Worm (Caenorhabditis elegans): ENCODE data around the gene sru-35.

sru-35 gene

DNA sequence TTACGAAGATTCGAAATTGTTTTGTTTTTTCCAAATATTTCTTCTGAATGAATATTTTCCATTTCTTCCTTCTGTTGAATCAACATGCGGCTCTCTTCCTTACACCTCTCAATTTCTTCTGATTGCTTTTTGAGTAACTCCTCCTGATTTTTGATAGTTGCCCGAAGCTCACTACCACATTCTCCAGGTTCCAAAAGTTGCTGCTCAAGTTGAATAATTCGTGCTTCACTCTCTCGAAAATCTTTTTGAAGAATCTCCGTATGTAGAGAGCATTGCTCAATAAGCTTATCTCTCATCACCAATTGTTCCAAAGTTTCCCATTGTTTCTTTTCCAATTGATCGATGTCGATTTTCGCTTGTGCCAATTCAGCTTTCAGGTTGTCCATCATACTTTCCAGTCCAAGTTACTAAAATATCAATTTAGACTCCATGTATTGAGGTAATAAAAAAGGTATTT is 17.2 kb downstream of the sru-35 start, which contains the start of gene F20C5.6:
Gene F20C5.6 (minus strand): TSS at position 407 of the 457 bp plus-strand sequence.
- no peak for TF ChIP-seq flh-1 (GFP tag; optimal IDR thresholded peaks at IDR 0.05)
- no peak for TF ChIP-seq unc-39 (tag; optimal IDR thresholded peaks at IDR 0.05)
- no peak for TF ChIP-seq ceh-43 (GFP tag; optimal IDR thresholded peaks at IDR 0.05)
- no peak for TF ChIP-seq hlh-1 (tag; optimal IDR thresholded peaks at IDR 0.05)
- no peak for TF ChIP-seq ham-2 (GFP tag; optimal IDR thresholded peaks at IDR 0.05)
- TF ChIP-seq nhr-12 (tag; optimal IDR thresholded peaks at IDR 0.05) = no peak
- no peak for TF ChIP-seq zip-8 (tag; optimal IDR thresholded peaks at IDR 0.05)
- TF ChIP-seq lsy-2 (tag; optimal IDR thresholded peaks at IDR 0.05) = no peak
- TF ChIP-seq elt-3 (tag; optimal IDR thresholded peaks at IDR 0.05) = no peak
- no peak for TF ChIP-seq bed-3 (GFP tag; optimal IDR thresholded peaks at IDR 0.05)
- TF ChIP-seq ztf-11 (tag; optimal IDR thresholded peaks at IDR 0.05) = no peak
- TF ChIP-seq unc-62 (GFP tag; optimal IDR thresholded peaks at IDR 0.05) = no peak
- no peak for TF ChIP-seq nhr-76 (tag; optimal IDR thresholded peaks at IDR 0.05)
- no peak for TF ChIP-seq snpc-4 (tag; optimal IDR thresholded peaks at IDR 0.05)
- no peak for TF ChIP-seq lin-32 (GFP tag; optimal IDR thresholded peaks at IDR 0.05)
- no peak for TF ChIP-seq nhr-237 (tag; optimal IDR thresholded peaks at IDR 0.05)
- TF ChIP-seq mls-2 (tag; optimal IDR thresholded peaks at IDR 0.05) = no peak
- no peak for TF ChIP-seq M03D4.4 (tag; optimal IDR thresholded peaks at IDR 0.05)

DNA sequence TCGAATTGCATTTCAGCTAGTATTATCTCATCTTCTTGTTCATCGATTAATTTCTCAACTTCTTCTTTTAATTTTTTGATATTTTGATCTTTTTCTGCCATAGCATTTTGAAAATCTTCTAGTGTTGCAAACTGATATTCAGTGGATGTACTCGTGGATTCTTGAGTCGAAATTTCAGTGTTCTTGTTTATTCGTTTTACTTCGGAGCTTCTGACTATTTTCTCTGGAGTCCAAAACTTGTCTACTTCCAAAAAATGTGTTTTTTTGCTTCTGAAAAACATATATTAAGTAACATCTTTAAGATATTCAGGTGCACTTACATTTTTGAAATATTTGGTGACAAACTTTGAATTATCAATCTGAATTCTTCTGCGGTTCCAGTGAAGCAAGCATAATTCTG is 20.5 kb downstream of the sru-35 start, which contains the start of gene F20C5.5:
Gene F20C5.5 (minus strand): TSS at position 101 of the 400 bp plus-strand sequence.
- no peak for TF ChIP-seq mab-5 (tag; optimal IDR thresholded peaks at IDR 0.05)
- TF ChIP-seq cnd-1 (tag; optimal IDR thresholded peaks at IDR 0.05) = no peak
- no peak for TF ChIP-seq lsy-2 (tag; optimal IDR thresholded peaks at IDR 0.05)
- no peak for TF ChIP-seq drap-1 (GFP tag; optimal IDR thresholded peaks at IDR 0.05)
- TF ChIP-seq elt-3 (tag; optimal IDR thresholded peaks at IDR 0.05) = no peak
- no peak for TF ChIP-seq flh-1 (GFP tag; optimal IDR thresholded peaks at IDR 0.05)
- no peak for TF ChIP-seq unc-62 (GFP tag; optimal IDR thresholded peaks at IDR 0.05)
- no peak for TF ChIP-seq sem-2 (GFP tag; optimal IDR thresholded peaks at IDR 0.05)
- TF ChIP-seq tbx-8 (GFP tag; optimal IDR thresholded peaks at IDR 0.05) = no peak
- TF ChIP-seq snpc-4 (tag; optimal IDR thresholded peaks at IDR 0.05) = no peak
- no peak for TF ChIP-seq bed-3 (GFP tag; optimal IDR thresholded peaks at IDR 0.05)
- TF ChIP-seq zip-8 (tag; optimal IDR thresholded peaks at IDR 0.05) = no peak
- TF ChIP-seq unc-120 (tag; optimal IDR thresholded peaks at IDR 0.05; ENCODE audit: poor library complexity, severe bottlenecking) = no peak
- TF ChIP-seq elt-1 (tag; optimal IDR thresholded peaks at IDR 0.05; ENCODE audit: borderline replicate concordance, insufficient read depth) = no peak
- no peak for TF ChIP-seq lin-13 (tag; optimal IDR thresholded peaks at IDR 0.05)
- no peak for TF ChIP-seq blmp-1 (tag; optimal IDR thresholded peaks at IDR 0.05)

DNA sequence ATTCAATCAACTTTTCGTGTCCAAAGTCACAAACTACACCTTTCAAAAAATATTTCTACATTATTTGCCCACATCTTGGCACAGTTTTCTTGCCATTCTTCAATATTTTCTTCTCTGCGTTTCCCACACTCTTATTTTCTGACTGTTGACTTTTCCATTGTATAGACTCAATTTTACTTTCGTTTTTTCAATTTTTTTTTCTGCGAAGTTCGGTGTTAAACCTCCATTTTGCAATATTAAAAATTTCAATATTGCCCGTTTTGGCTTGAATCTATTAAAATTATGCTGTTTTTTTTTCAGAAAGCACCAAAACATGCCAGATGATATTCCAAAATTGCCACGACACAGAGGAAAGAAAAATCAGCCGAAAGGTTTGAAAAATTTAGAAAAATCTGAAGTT is 25.5 kb downstream of the sru-35 start, which contains the start of gene cdc-50.B:
Gene cdc-50.B (plus strand): TSS at position 301 of the 400 bp plus-strand sequence.
- TF ChIP-seq hlh-1 (tag; optimal IDR thresholded peaks at IDR 0.05) (no peak), ceh-83 (GFP tag; optimal IDR thresholded peaks at IDR 0.05) (no peak), ces-1 (GFP tag; optimal IDR thresholded peaks at IDR 0.05) (no peak), ceh-43 (GFP tag; optimal IDR thresholded peaks at IDR 0.05) (no peak), snpc-4 (tag; optimal IDR thresholded peaks at IDR 0.05) (no peak)

DNA sequence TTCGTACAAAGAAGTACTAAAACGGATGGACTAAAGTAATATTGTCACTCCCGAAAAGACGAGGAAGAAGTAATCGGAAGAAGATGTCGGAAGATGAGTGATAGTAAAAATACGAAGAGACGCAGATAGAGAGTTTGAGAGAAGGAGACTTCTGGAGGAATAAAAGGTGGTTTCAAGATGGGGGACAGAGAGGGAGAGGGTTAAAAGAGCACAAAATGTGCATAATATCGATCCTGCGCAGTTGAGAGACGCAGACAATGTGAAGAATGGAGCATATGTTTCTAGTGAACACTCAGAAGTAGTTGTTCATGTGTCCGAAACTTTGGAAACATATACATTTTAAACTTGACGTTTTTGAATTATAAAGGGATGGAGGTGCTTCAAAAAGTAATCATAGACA is 27.6 kb downstream of the sru-35 start:
- TF ChIP-seq bed-3 (GFP tag; optimal IDR thresholded peaks at IDR 0.05) (no peak), ces-1 (GFP tag; optimal IDR thresholded peaks at IDR 0.05) (peak; percentile 94), M03D4.4 (tag; optimal IDR thresholded peaks at IDR 0.05) (no peak), sptf-1 (tag; optimal IDR thresholded peaks at IDR 0.05) (no peak), ham-2 (GFP tag; optimal IDR thresholded peaks at IDR 0.05) (no peak), elt-3 (tag; optimal IDR thresholded peaks at IDR 0.05) (no peak), ztf-11 (tag; optimal IDR thresholded peaks at IDR 0.05) (no peak), lsy-2 (tag; optimal IDR thresholded peaks at IDR 0.05) (peak; percentile 32), ceh-39 (tag; optimal IDR thresholded peaks at IDR 0.05) (peak; percentile 72), nhr-28 (tag; optimal IDR thresholded peaks at IDR 0.05) (no peak), nhr-76 (tag; optimal IDR thresholded peaks at IDR 0.05) (no peak), sem-2 (GFP tag; optimal IDR thresholded peaks at IDR 0.05) (no peak), drap-1 (GFP tag; optimal IDR thresholded peaks at IDR 0.05) (no peak), unc-120 (tag; optimal IDR thresholded peaks at IDR 0.05; ENCODE audit: poor library complexity, severe bottlenecking) (peak; percentile 56), lin-13 (tag; optimal IDR thresholded peaks at IDR 0.05) (no peak), mep-1 (tag; optimal IDR thresholded peaks at IDR 0.05) (peak; percentile 39), snpc-4 (tag; optimal IDR thresholded peaks at IDR 0.05) (no peak), hlh-1 (tag; optimal IDR thresholded peaks at IDR 0.05) (peak; percentile 88), mab-5 (tag; optimal IDR thresholded peaks at IDR 0.05) (no peak), unc-62 (GFP tag; optimal IDR thresholded peaks at IDR 0.05) (peak; percentile 61)
